Fruit fly (Drosophila melanogaster): ENCODE data around the gene fid.

fid gene

DNA sequence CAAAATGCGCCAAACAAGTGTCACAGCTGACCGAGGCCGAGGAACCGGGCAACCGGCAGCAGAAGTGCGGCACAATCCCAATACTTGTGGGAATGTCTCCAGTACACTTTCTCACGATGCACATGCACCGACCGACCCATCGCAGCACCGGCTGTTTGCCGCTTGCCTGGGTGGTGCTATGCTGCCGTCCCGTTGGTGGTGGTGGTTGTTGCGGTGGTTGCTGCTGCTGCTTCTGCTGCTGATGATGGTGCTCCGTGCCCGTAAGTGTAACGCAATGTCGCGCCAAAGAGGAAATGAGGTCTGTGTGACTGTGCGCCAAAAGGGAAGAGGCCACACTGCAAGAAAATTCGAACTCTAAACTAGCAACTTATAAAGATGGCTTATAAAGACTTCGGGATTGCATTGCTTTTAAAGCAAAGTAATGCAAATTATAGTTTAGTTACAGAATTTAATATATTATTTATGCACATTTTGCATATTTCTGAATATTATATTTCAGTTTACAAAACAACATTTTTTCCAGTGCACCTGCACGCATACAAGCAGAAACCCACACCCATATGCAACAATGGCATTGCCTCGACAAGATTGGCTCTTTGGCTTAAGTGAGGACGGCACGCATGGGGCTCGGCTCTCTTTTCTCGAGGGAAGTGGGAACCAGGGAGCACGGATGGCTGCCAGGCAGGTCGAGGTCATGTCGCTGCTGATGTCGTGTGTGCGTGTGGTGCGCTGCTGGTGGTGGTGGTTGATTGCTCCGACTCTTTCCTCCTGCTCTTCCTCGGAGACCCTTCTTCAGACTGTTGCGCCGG lies 26.5 kb downstream of the fid start, which contains the start of gene CG43116 (continued):
- no peak for TF ChIP-seq BtbVII (GFP tag; optimal IDR thresholded peaks at IDR 0.05)
- no peak for TF ChIP-seq caup (GFP tag; optimal IDR thresholded peaks at IDR 0.05; ENCODE audit: severe bottlenecking)
- TF ChIP-seq CG4820 (GFP tag; optimal IDR thresholded peaks at IDR 0.05) = peak; percentile 93
- no peak for TF ChIP-seq Vsx1 (GFP tag; optimal IDR thresholded peaks at IDR 0.05)
- peak; percentile 94 for TF ChIP-seq nerfin-1 (tag; optimal IDR thresholded peaks at IDR 0.05)
- TF ChIP-seq dysf (GFP tag; IDR thresholded peaks at IDR 0.05) = peak; percentile 71; the same call in 2 of the 3 replicates
- no peak for TF ChIP-seq CG12769 (tag; optimal IDR thresholded peaks at IDR 0.05)
- peak; percentile 78 for TF ChIP-seq ken (GFP tag; IDR thresholded peaks at IDR 0.05)
- no peak for TF ChIP-seq CG34224 (GFP tag; IDR thresholded peaks at IDR 0.05; ENCODE audit: partially characterized antibody)
- no peak for TF ChIP-seq CG4617 (GFP tag; optimal IDR thresholded peaks at IDR 0.05; ENCODE audit: borderline replicate concordance)
- peak; percentile 99 for TF ChIP-seq sens (GFP tag)
- TF ChIP-seq Asciz (GFP tag; optimal IDR thresholded peaks at IDR 0.05) = peak; percentile 84
- TF ChIP-seq CTCF (GFP tag; optimal IDR thresholded peaks at IDR 0.05) = peak; percentile 36
- peak; percentile 35 for TF ChIP-seq CG11398 (GFP tag; optimal IDR thresholded peaks at IDR 0.05)
- peak; percentile 68 for TF ChIP-seq esg (GFP tag; conservative IDR thresholded peaks at IDR 0.05)
- peak; percentile 29 for TF ChIP-seq grn (GFP tag; optimal IDR thresholded peaks at IDR 0.05)
- peak; percentile 57 for TF ChIP-seq wek (GFP tag; optimal IDR thresholded peaks at IDR 0.05)
- no peak for TF ChIP-seq eve (GFP tag; optimal IDR thresholded peaks at IDR 0.05)
- peak; percentile 65 for TF ChIP-seq CG12299 (tag; optimal IDR thresholded peaks at IDR 0.05)
- no peak for TF ChIP-seq CG2129 (GFP tag; IDR thresholded peaks at IDR 0.05; ENCODE audit: partially characterized antibody)
- TF ChIP-seq Sox102F (GFP tag; optimal IDR thresholded peaks at IDR 0.05) = peak; percentile 90
- peak; percentile 48; the same call in 1 of the 2 replicates for TF ChIP-seq CG7372 (GFP tag; IDR thresholded peaks at IDR 0.05)
- peak; percentile 80 for TF ChIP-seq stwl (tag; optimal IDR thresholded peaks at IDR 0.05)
- TF ChIP-seq eyg (GFP tag; optimal IDR thresholded peaks at IDR 0.05) = no peak
- peak; percentile 90 for TF ChIP-seq chn (GFP tag; optimal IDR thresholded peaks at IDR 0.05)
- TF ChIP-seq dm (GFP tag; optimal IDR thresholded peaks at IDR 0.05) = peak; percentile 51
- no peak for TF ChIP-seq CG7839 (tag; optimal IDR thresholded peaks at IDR 0.05)
- peak; percentile 97 for TF ChIP-seq CG17829 (tag; optimal IDR thresholded peaks at IDR 0.05)
- peak; percentile 89 for TF ChIP-seq CG15601 (tag; optimal IDR thresholded peaks at IDR 0.05)
- peak; percentile 99 for TF ChIP-seq dmrt11E (tag; optimal IDR thresholded peaks at IDR 0.05)
- TF ChIP-seq dmrt99B (tag; optimal IDR thresholded peaks at IDR 0.05) = no peak
- no peak for TF ChIP-seq luna (GFP tag; optimal IDR thresholded peaks at IDR 0.05)
- no peak for TF ChIP-seq CG34376 (GFP tag; optimal IDR thresholded peaks at IDR 0.05)
- no peak for TF ChIP-seq CG6175 (GFP tag; IDR thresholded peaks at IDR 0.05)
- peak; percentile 78 for TF ChIP-seq ttk (GFP tag; IDR thresholded peaks at IDR 0.05)
- no peak; the same call in 2 of the 3 replicates for TF ChIP-seq sr (GFP tag; IDR thresholded peaks at IDR 0.05)
- TF ChIP-seq dan (GFP tag; IDR thresholded peaks at IDR 0.05) = peak; percentile 91
- TF ChIP-seq CG12659 (GFP tag; optimal IDR thresholded peaks at IDR 0.05) = no peak
- TF ChIP-seq Fer1 (GFP tag; optimal IDR thresholded peaks at IDR 0.05) = no peak
- peak; percentile 64 for TF ChIP-seq CG1024 (GFP tag; IDR thresholded peaks at IDR 0.05)
- TF ChIP-seq Six4 (GFP tag; optimal IDR thresholded peaks at IDR 0.05) = peak; percentile 91
- TF ChIP-seq Dad (GFP tag; optimal IDR thresholded peaks at IDR 0.05) = peak; percentile 67
- no peak for TF ChIP-seq her (GFP tag; optimal IDR thresholded peaks at IDR 0.05)
- TF ChIP-seq pum (GFP tag; optimal IDR thresholded peaks at IDR 0.05) = peak; percentile 76
- peak; percentile 47 for TF ChIP-seq CG9437 (GFP tag; optimal IDR thresholded peaks at IDR 0.05)
- TF ChIP-seq CG6854 (GFP tag; optimal IDR thresholded peaks at IDR 0.05) = no peak
- TF ChIP-seq CG42726 (GFP tag; IDR thresholded peaks at IDR 0.05; ENCODE audit: partially characterized antibody) = 0 out of 2 replicates have a peak, but pooled peaks have one; percentile 3
- no peak for TF ChIP-seq odd (GFP tag; optimal IDR thresholded peaks at IDR 0.05)
- no peak for TF ChIP-seq CG33213 (GFP tag; optimal IDR thresholded peaks at IDR 0.05)
